Worm (Caenorhabditis elegans): ENCODE results near the gene col-78.

- TF ChIP-seq gmeb-2 (tag; optimal IDR thresholded peaks at IDR 0.05) (no peak), ceh-22 (tag; optimal IDR thresholded peaks at IDR 0.05) (no peak), tbx-7 (tag; optimal IDR thresholded peaks at IDR 0.05) (no peak), ama-1 (optimal IDR thresholded peaks at IDR 0.05) (no peak)
These were observed 5.7 kb downstream of the col-78 start, which contains the start of gene oac-54 for ce11 chrII:9158029-9158428.

Measured in whole organism, late embryonic.